Worm (Caenorhabditis elegans) whole organism, L3 larva: ENCODE data around the gene phy-3.

Source experiments
- ama-1 ChIP-seq: fragments of 150-350 bp; optimal IDR thresholded peaks from 2 replicates; lab custom pipeline; 2018
- mml-1 ChIP-seq: fragments of 150-350 bp; sonication (generic microtip); optimal IDR thresholded peaks from 3 replicates; lab custom pipeline; 2014; ENCODE audit warnings: missing biosample characterization, missing genetic modification characterization
- nhr-28 ChIP-seq: fragments of 150-350 bp; optimal IDR thresholded peaks from 2 replicates; lab custom pipeline; 2014; ENCODE audit warnings: missing biosample characterization, missing genetic modification characterization
- snpc-4 ChIP-seq: fragments of 150-350 bp; optimal IDR thresholded peaks from 2 replicates; lab custom pipeline; 2014; ENCODE audit warnings: missing biosample characterization, missing genetic modification characterization

- no peak for TF ChIP-seq nhr-28 (tag; lab: Kevin White, UChicago)
- no peak for TF ChIP-seq ama-1 (lab: Kevin White, UChicago)
- TF ChIP-seq mml-1 (tag; lab: Kevin White, UChicago): no peak
- TF ChIP-seq snpc-4: no peak
Observed at ce11 chrV:16832865-16833264, at the start of gene phy-3.
